Worm (Caenorhabditis elegans) whole organism, L3 larva: ENCODE data around the gene unc-112.

Experiments used
- R02D3.7 ChIP-seq: fragments of 150-350 bp; optimal IDR thresholded peaks from 2 replicates; lab custom pipeline; 2014; ENCODE audit warnings: missing biosample characterization, missing genetic modification characterization
- ZK546.5 ChIP-seq: sonication (generic microtip); optimal IDR thresholded peaks from 2 replicates; lab custom pipeline; 2017; ENCODE audit warnings: missing biosample characterization, missing genetic modification characterization
- aly-2 ChIP-seq: fragments of 150-350 bp; optimal IDR thresholded peaks from 2 replicates; lab custom pipeline; 2014; ENCODE audit warnings: missing biosample characterization, missing genetic modification characterization
- ama-1 ChIP-seq: fragments of 150-350 bp; optimal IDR thresholded peaks from 2 replicates; lab custom pipeline; 2018
- ceh-16 ChIP-seq: sonication (generic microtip); optimal IDR thresholded peaks from 2 replicates; lab custom pipeline; 2017; ENCODE audit warnings: missing biosample characterization, missing genetic modification characterization
- ceh-28 ChIP-seq: fragments of 150-350 bp; optimal IDR thresholded peaks from 2 replicates; lab custom pipeline; 2014; ENCODE audit warnings: missing biosample characterization, missing genetic modification reagents, missing genetic modification characterization
- ceh-82 ChIP-seq: fragments of 150-350 bp; optimal IDR thresholded peaks from 2 replicates; lab custom pipeline; 2014; ENCODE audit warnings: missing biosample characterization, missing genetic modification characterization
- ceh-9 ChIP-seq: sonication (generic microtip); optimal IDR thresholded peaks from 2 replicates; lab custom pipeline; 2018; ENCODE audit warnings: missing biosample characterization, missing genetic modification characterization
- daf-12 ChIP-seq: fragments of 150-350 bp; optimal IDR thresholded peaks from 2 replicates; lab custom pipeline; 2014; ENCODE audit warnings: missing biosample characterization, missing genetic modification reagents, missing genetic modification characterization
- egl-27 ChIP-seq: sonication (generic microtip); optimal IDR thresholded peaks from 4 replicates; lab custom pipeline; 2017; ENCODE audit warnings: missing biosample characterization, missing genetic modification reagents, missing genetic modification characterization
- egl-5 ChIP-seq: fragments of 150-350 bp; optimal IDR thresholded peaks from 2 replicates; lab custom pipeline; 2017; ENCODE audit warnings: missing biosample characterization, missing genetic modification reagents, missing genetic modification characterization, inconsistent platforms
- elt-1 ChIP-seq: fragments of 150-350 bp; optimal IDR thresholded peaks from 2 replicates; lab custom pipeline; 2014; ENCODE audit warnings: missing biosample characterization, missing genetic modification characterization
- elt-2 ChIP-seq: sonication (generic microtip); optimal IDR thresholded peaks from 2 replicates; lab custom pipeline; 2016; ENCODE audit warnings: missing genetic modification reagents, mild to moderate bottlenecking, missing genetic modification characterization, missing compliant biosample characterization
- elt-3 ChIP-seq, 3 experiments: fragments of 150-350 bp in 1 of 3; sonication (generic microtip) in 2 of 3; optimal IDR thresholded peaks; 2 replicates in 2 of 3; 4 replicates in 1 of 3; lab custom pipeline; 2014 to 2017; ENCODE audit warnings: missing biosample characterization in 3 of 3, missing genetic modification characterization in 3 of 3
- eor-1 ChIP-seq, 2 experiments: fragments of 150-350 bp; optimal IDR thresholded peaks; 2 replicates each; lab custom pipeline; 2014 to 2018; ENCODE audit warnings: missing biosample characterization in 2 of 2, missing genetic modification characterization in 2 of 2
- fkh-10 ChIP-seq: sonication (generic microtip); optimal IDR thresholded peaks from 2 replicates; lab custom pipeline; 2017; ENCODE audit warnings: missing biosample characterization, missing genetic modification reagents, missing genetic modification characterization
- fkh-2 ChIP-seq: fragments of 150-350 bp; optimal IDR thresholded peaks from 2 replicates; lab custom pipeline; 2014; ENCODE audit warnings: missing biosample characterization, missing genetic modification reagents, missing genetic modification characterization
- fos-1 ChIP-seq: fragments of 150-350 bp; optimal IDR thresholded peaks from 2 replicates; lab custom pipeline; 2014; ENCODE audit warnings: missing biosample characterization, missing genetic modification characterization
- hmg-11 ChIP-seq: sonication (generic microtip); optimal IDR thresholded peaks from 2 replicates; lab custom pipeline; 2016; ENCODE audit warnings: missing genetic modification characterization, missing compliant biosample characterization
- jun-1 ChIP-seq: fragments of 150-350 bp; optimal IDR thresholded peaks from 2 replicates; lab custom pipeline; 2014; ENCODE audit warnings: missing biosample characterization, missing genetic modification reagents, missing genetic modification characterization
- lin-15B ChIP-seq: fragments of 150-350 bp; optimal IDR thresholded peaks from 2 replicates; lab custom pipeline; 2014; ENCODE audit warnings: missing biosample characterization, missing genetic modification characterization
- lin-39 ChIP-seq: fragments of 150-350 bp; optimal IDR thresholded peaks from 2 replicates; lab custom pipeline; 2018; ENCODE audit warnings: missing biosample characterization, missing genetic modification reagents, missing genetic modification characterization
- lsy-12 ChIP-seq: sonication (generic microtip); optimal IDR thresholded peaks from 2 replicates; lab custom pipeline; 2016; ENCODE audit warnings: mild to moderate bottlenecking, missing genetic modification characterization, missing compliant biosample characterization
- mdl-1 ChIP-seq: fragments of 150-350 bp; optimal IDR thresholded peaks from 2 replicates; lab custom pipeline; 2014; ENCODE audit warnings: missing biosample characterization, missing genetic modification characterization
- mml-1 ChIP-seq: fragments of 150-350 bp; sonication (generic microtip); optimal IDR thresholded peaks from 3 replicates; lab custom pipeline; 2014; ENCODE audit warnings: missing biosample characterization, missing genetic modification characterization
- nfya-1 ChIP-seq: sonication (generic microtip); optimal IDR thresholded peaks from 2 replicates; lab custom pipeline; 2017; ENCODE audit warnings: missing genetic modification characterization, mild to moderate bottlenecking, missing compliant biosample characterization, antibody characterized with exemption, moderate library complexity; ENCODE audit not compliant: insufficient read depth
- nhr-11 ChIP-seq: fragments of 150-350 bp; optimal IDR thresholded peaks from 2 replicates; lab custom pipeline; 2014; ENCODE audit warnings: missing biosample characterization, missing genetic modification characterization
- nhr-12 ChIP-seq: fragments of 150-350 bp; optimal IDR thresholded peaks from 2 replicates; lab custom pipeline; 2014; ENCODE audit warnings: missing biosample characterization, missing genetic modification characterization
- nhr-23 ChIP-seq: fragments of 150-350 bp; optimal IDR thresholded peaks from 2 replicates; lab custom pipeline; 2014; ENCODE audit warnings: missing biosample characterization, missing genetic modification reagents, missing genetic modification characterization
- nhr-237 ChIP-seq: fragments of 150-350 bp; optimal IDR thresholded peaks from 2 replicates; lab custom pipeline; 2014; ENCODE audit warnings: missing biosample characterization, missing genetic modification characterization
- nhr-25 ChIP-seq: sonication (generic microtip); optimal IDR thresholded peaks from 2 replicates; lab custom pipeline; 2017; ENCODE audit warnings: missing biosample characterization, missing genetic modification characterization
- nhr-28 ChIP-seq: fragments of 150-350 bp; optimal IDR thresholded peaks from 2 replicates; lab custom pipeline; 2014; ENCODE audit warnings: missing biosample characterization, missing genetic modification characterization
- nhr-43 ChIP-seq: sonication (generic microtip); optimal IDR thresholded peaks from 2 replicates; lab custom pipeline; 2016; ENCODE audit warnings: mild to moderate bottlenecking, missing genetic modification characterization, missing compliant biosample characterization; ENCODE audit not compliant: poor library complexity, severe bottlenecking
- nhr-67 ChIP-seq: fragments of 150-350 bp; optimal IDR thresholded peaks from 2 replicates; lab custom pipeline; 2014; ENCODE audit warnings: missing biosample characterization, missing genetic modification characterization
- nhr-76 ChIP-seq: fragments of 150-350 bp; sonication (generic microtip); optimal IDR thresholded peaks from 5 replicates; lab custom pipeline; 2014; ENCODE audit warnings: missing biosample characterization, missing genetic modification characterization
- nhr-77 ChIP-seq: fragments of 150-350 bp; optimal IDR thresholded peaks from 2 replicates; lab custom pipeline; 2014; ENCODE audit warnings: missing biosample characterization, missing genetic modification characterization
- pha-4 ChIP-seq: fragments of 150-350 bp; optimal IDR thresholded peaks from 2 replicates; lab custom pipeline; 2014; ENCODE audit warnings: missing biosample characterization, missing genetic modification reagents, missing genetic modification characterization
- pqm-1 ChIP-seq: fragments of 150-350 bp; optimal IDR thresholded peaks from 2 replicates; lab custom pipeline; 2017; ENCODE audit warnings: missing biosample characterization, missing genetic modification characterization, inconsistent platforms
- sea-2 ChIP-seq: fragments of 150-350 bp; sonication (generic microtip); optimal IDR thresholded peaks from 4 replicates; lab custom pipeline; 2014; ENCODE audit warnings: missing biosample characterization, missing genetic modification reagents, missing genetic modification characterization
- skn-1 ChIP-seq: fragments of 150-350 bp; optimal IDR thresholded peaks from 2 replicates; lab custom pipeline; 2014; ENCODE audit warnings: missing biosample characterization, missing genetic modification characterization
- snpc-4 ChIP-seq: fragments of 150-350 bp; optimal IDR thresholded peaks from 2 replicates; lab custom pipeline; 2014; ENCODE audit warnings: missing biosample characterization, missing genetic modification characterization
- tbx-2 ChIP-seq: sonication (generic microtip); optimal IDR thresholded peaks from 2 replicates; lab custom pipeline; 2016; ENCODE audit warnings: mild to moderate bottlenecking, missing genetic modification characterization, missing compliant biosample characterization
- unc-39 ChIP-seq: sonication (generic microtip); optimal IDR thresholded peaks from 4 replicates; lab custom pipeline; 2017; ENCODE audit warnings: missing biosample characterization, missing genetic modification characterization
- unc-62 ChIP-seq: fragments of 150-350 bp; sonication (generic microtip); optimal IDR thresholded peaks from 4 replicates; lab custom pipeline; 2014; ENCODE audit warnings: missing biosample characterization, missing genetic modification reagents, missing genetic modification characterization
- zag-1 ChIP-seq: fragments of 150-350 bp; optimal IDR thresholded peaks from 2 replicates; lab custom pipeline; 2014; ENCODE audit warnings: missing biosample characterization, missing genetic modification characterization
- ztf-11 ChIP-seq: fragments of 150-350 bp; optimal IDR thresholded peaks from 2 replicates; lab custom pipeline; 2014; ENCODE audit warnings: missing biosample characterization, missing genetic modification characterization
- ztf-4 ChIP-seq: fragments of 150-350 bp; optimal IDR thresholded peaks from 2 replicates; lab custom pipeline; 2014; ENCODE audit warnings: missing biosample characterization, missing genetic modification characterization

The unc-112 gene

DNA sequence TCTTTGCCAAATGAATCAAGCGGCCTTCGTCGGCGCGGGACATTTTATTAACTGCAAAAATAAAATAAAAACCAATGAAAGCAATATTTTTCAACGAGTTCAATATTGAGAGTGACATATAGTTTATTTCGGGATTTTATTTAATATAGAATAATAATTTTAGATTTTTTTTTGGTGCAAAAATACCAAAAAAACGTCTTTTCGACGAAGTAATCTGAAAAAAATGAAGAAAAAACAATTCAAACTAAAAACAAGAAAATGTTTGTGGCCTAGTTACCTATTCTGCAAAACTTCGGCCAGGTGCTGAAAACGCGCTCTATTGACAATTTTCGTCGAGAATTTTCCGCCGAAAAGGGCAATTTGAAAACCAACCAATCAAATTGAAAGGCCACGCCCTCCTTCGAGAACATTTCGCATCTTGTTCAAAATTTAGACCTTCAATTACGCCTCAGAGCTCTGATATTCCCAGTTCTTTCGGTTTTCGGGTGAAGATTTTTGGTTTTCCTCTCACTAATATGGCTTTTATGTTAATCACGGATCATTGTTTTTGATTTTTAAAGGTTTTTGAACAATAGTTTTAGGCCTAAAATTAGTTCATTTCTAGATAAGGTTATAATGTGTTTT lies 10.9 kb downstream of the unc-112 start, which contains the start of gene C47E8.4:
Gene C47E8.4, minus strand, starts transcription at position 51 of the 624 bp plus-strand sequence.
- TF ChIP-seq pqm-1 (tag; lab: Kevin White, UChicago) (peak; percentile 86), ZK546.5 (tag; lab: Kevin White, UChicago) (peak; percentile 39), nhr-25 (peak; percentile 98), aly-2 (tag; lab: Kevin White, UChicago) (no peak), nhr-43 (tag; lab: Kevin White, UChicago) (peak; percentile 98), ceh-16 (no peak), nhr-237 (tag; lab: Kevin White, UChicago) (peak; percentile 30), ztf-11 (tag; lab: Kevin White, UChicago) (no peak), nhr-12 (no peak), unc-62 (GFP tag; lab: Kevin White, UChicago) (peak; percentile 87), fos-1 (tag; lab: Kevin White, UChicago) (peak; percentile 67), snpc-4 (tag; lab: Kevin White, UChicago) (peak; percentile 90), ztf-4 (tag; lab: Kevin White, UChicago) (peak; percentile 93), elt-3 (tag; optimal IDR thresholded peaks at IDR 0.05; lab: Kevin White, UChicago) (peak in 1 of 3 experiments; percentile 52), ceh-9 (tag; lab: Kevin White, UChicago) (no peak), mdl-1 (tag; lab: Kevin White, UChicago) (no peak), eor-1 (tag; optimal IDR thresholded peaks at IDR 0.05; lab: Kevin White, UChicago) (peak in 1 of 2 experiments; percentile 82), unc-39 (tag; lab: Kevin White, UChicago) (no peak), zag-1 (tag; lab: Kevin White, UChicago) (peak; percentile 66), nfya-1 (peak; percentile 100), elt-2 (tag; lab: Kevin White, UChicago) (peak; percentile 79), lsy-12 (tag; lab: Kevin White, UChicago) (peak; percentile 99), egl-27 (tag; lab: Kevin White, UChicago) (peak; percentile 84), R02D3.7 (tag; lab: Kevin White, UChicago) (peak; percentile 89), sea-2 (GFP tag; lab: Kevin White, UChicago) (no peak), daf-12 (tag; lab: Kevin White, UChicago) (peak; percentile 57), jun-1 (peak; percentile 98), elt-1 (tag; lab: Kevin White, UChicago) (peak; percentile 80), skn-1 (tag; lab: Kevin White, UChicago) (peak; percentile 84), ceh-82 (peak; percentile 72), ama-1 (lab: Kevin White, UChicago) (peak; percentile 91), tbx-2 (tag; lab: Kevin White, UChicago) (peak; percentile 95), hmg-11 (tag; lab: Kevin White, UChicago) (peak; percentile 83), nhr-77 (tag; lab: Kevin White, UChicago) (peak; percentile 89), mml-1 (tag; lab: Kevin White, UChicago) (no peak), nhr-28 (tag; lab: Kevin White, UChicago) (peak; percentile 61), nhr-67 (tag; lab: Kevin White, UChicago) (peak; percentile 19), lin-39 (tag; lab: Kevin White, UChicago) (peak; percentile 93), egl-5 (tag; lab: Kevin White, UChicago) (peak; percentile 94), fkh-10 (GFP tag; lab: Kevin White, UChicago) (peak; percentile 98), ceh-28 (tag; lab: Kevin White, UChicago) (peak; percentile 93), lin-15B (tag; lab: Kevin White, UChicago) (peak; percentile 100), fkh-2 (no peak), nhr-11 (tag; lab: Kevin White, UChicago) (peak; percentile 93), pha-4 (tag; lab: Kevin White, UChicago) (peak; percentile 98), nhr-76 (peak; percentile 66), nhr-23 (tag; lab: Kevin White, UChicago) (peak; percentile 98)
